Worm (Caenorhabditis elegans) whole organism, early embryonic: ENCODE results near the gene ram-5.

Source experiments
- F13C5.2 ChIP-seq: sonication (generic microtip); optimal IDR thresholded peaks from 2 replicates; lab custom pipeline; 2017; ENCODE audit warnings: mild to moderate bottlenecking, missing genetic modification characterization, inconsistent platforms, missing compliant biosample characterization
- ama-1 ChIP-seq: fragments of 150-350 bp; optimal IDR thresholded peaks from 2 replicates; lab custom pipeline; 2014
- tra-4 ChIP-seq: sonication (generic microtip); optimal IDR thresholded peaks from 2 replicates; lab custom pipeline; 2017; ENCODE audit warnings: missing genetic modification characterization, missing compliant biosample characterization

DNA sequence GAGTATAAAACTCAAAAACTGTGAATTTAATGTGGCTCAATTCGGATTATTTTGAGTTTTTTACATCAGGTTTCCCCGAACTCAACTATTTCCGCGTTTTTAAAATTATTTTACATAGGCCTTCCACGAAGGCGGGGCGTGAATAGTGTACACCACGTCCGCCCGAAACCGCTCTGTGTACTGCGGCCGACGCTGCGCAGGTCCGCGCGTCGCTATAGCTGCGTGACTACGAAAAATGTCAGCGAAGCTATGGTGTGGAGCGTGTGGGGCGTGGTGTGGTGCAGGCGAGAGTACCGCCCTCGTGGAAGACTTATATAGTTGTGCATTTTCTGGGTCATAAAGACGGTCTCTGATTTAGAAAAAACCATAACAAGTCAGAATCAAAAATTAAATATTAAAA, 32.1 kb upstream of the ram-5 start:
- TF ChIP-seq ama-1 (lab: Kevin White, UChicago): no peak
- no peak for TF ChIP-seq tra-4 (tag; lab: Kevin White, UChicago)
- no peak for TF ChIP-seq F13C5.2
